Worm (Caenorhabditis elegans) whole organism, midembryonic: ENCODE results near the gene pat-6.

Source experiments
- T22C8.4 ChIP-seq: fragments of 200-800 bp; sonication (Bioruptor generic); IDR thresholded peaks from 2 replicates; pipeline ENCODE4 v1.3.6; 2022; ENCODE audit warnings: missing genetic modification characterization, missing compliant biosample characterization
- cog-1 ChIP-seq: sonication (generic microtip); optimal IDR thresholded peaks from 2 replicates; lab custom pipeline; 2016; ENCODE audit warnings: missing genetic modification characterization, missing compliant biosample characterization
- flt-1 ChIP-seq: fragments of 200-800 bp; sonication (Bioruptor generic); IDR thresholded peaks from 2 replicates; pipeline ENCODE4 v1.3.6; 2022; ENCODE audit warnings: missing genetic modification characterization, missing compliant biosample characterization
- klf-2 ChIP-seq: fragments of 200-800 bp; sonication (Bioruptor generic); conservative IDR thresholded peaks from 2 replicates; pipeline ENCODE4 v1.3.6; 2022; ENCODE audit warnings: missing genetic modification reagents, missing genetic modification characterization, missing compliant biosample characterization
- med-1 ChIP-seq: sonication (generic microtip); optimal IDR thresholded peaks from 2 replicates; lab custom pipeline; 2017; ENCODE audit warnings: missing genetic modification characterization, mild to moderate bottlenecking, missing compliant biosample characterization, antibody characterized with exemption, missing genetic modification reagents; ENCODE audit not compliant: insufficient read depth
- ref-1 ChIP-seq: fragments of 200-800 bp; sonication (Bioruptor generic); conservative IDR thresholded peaks from 2 replicates; pipeline ENCODE4 v1.3.6; 2022; ENCODE audit warnings: missing genetic modification reagents, missing genetic modification characterization, missing compliant biosample characterization
- tab-1 ChIP-seq: fragments of 200-800 bp; sonication (Bioruptor generic); IDR thresholded peaks from 2 replicates; pipeline ENCODE4 v1.3.6; 2022; ENCODE audit warnings: missing genetic modification characterization, missing compliant biosample characterization
- ztf-29 ChIP-seq: fragments of 200-800 bp; sonication (Bioruptor generic); IDR thresholded peaks from 2 replicates; pipeline ENCODE4 v1.3.6; 2022; ENCODE audit warnings: missing genetic modification reagents, missing genetic modification characterization, missing compliant biosample characterization

DNA sequence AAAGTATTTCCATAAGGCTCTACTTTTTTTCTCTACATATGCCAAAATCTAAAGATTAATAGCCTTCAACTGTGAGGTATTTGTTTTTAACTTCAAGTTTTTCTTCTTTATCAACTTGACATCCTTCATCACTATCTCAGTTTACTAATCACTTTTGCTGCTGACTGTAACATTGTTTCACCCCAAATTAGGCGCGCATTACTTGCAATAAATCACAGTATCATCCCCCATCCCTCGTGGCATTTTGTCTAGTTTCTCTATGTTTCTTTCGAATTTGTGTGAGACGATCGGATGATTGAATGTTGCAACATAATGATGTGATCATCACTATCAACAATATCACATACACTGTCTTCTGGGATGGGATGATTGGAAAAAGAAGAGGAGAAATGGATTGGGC is 16.5 kb downstream of the pat-6 start:
- TF ChIP-seq T22C8.4 (no peak), cog-1 (tag; lab: Kevin White, UChicago) (no peak), klf-2 (no peak), ztf-29 (no peak), ref-1 (GFP tag; lab: Robert Waterston, UW) (no peak), med-1 (GFP tag; lab: Kevin White, UChicago) (no peak), flt-1 (no peak), tab-1 (GFP tag; lab: Robert Waterston, UW) (no peak)
